Worm (Caenorhabditis elegans): ENCODE measurements around the gene Y113G7B.12.

Y113G7B.12 gene

ce11 chrV:20164059-20164892, 48.2 kb downstream of the Y113G7B.12 start, which contains the start of gene F19B2.5 (continued):
- no peak for TF ChIP-seq ztf-6 (GFP tag; IDR thresholded peaks at IDR 0.05)
- TF ChIP-seq sdz-38 (tag; optimal IDR thresholded peaks at IDR 0.05) = no peak
- peak; percentile 61 for TF ChIP-seq unc-62 (GFP tag; optimal IDR thresholded peaks at IDR 0.05)
- TF ChIP-seq ztf-28 (GFP tag; IDR thresholded peaks at IDR 0.05) = no peak
- peak; percentile 11 for TF ChIP-seq nhr-90 (tag; optimal IDR thresholded peaks at IDR 0.05)
- peak; percentile 83; the same call in 1 of the 2 replicates for TF ChIP-seq nfyb-1 (GFP tag; IDR thresholded peaks at IDR 0.05)
- no peak for TF ChIP-seq Y67H2A.10 (GFP tag; conservative IDR thresholded peaks at IDR 0.05)
- TF ChIP-seq Y53G8AR.9 (GFP tag; conservative IDR thresholded peaks at IDR 0.05) = no peak
- no peak for TF ChIP-seq cebp-1 (GFP tag; IDR thresholded peaks at IDR 0.05)
- TF ChIP-seq cebp-1 (tag; optimal IDR thresholded peaks at IDR 0.05) = peak; percentile 50
- TF ChIP-seq hmg-1.2 (GFP tag; IDR thresholded peaks at IDR 0.05) = no peak
- TF ChIP-seq hsf-1 (GFP tag; IDR thresholded peaks at IDR 0.05) = peak; percentile 97
- no peak for TF ChIP-seq madf-3 (GFP tag; IDR thresholded peaks at IDR 0.05)
- TF ChIP-seq B0261.1 (tag; optimal IDR thresholded peaks at IDR 0.05) = no peak
- peak; percentile 66 for TF ChIP-seq pha-4 (tag; optimal IDR thresholded peaks at IDR 0.05)
- TF ChIP-seq F22D6.2 (tag; optimal IDR thresholded peaks at IDR 0.05) = no peak
- TF ChIP-seq repo-1 (tag; optimal IDR thresholded peaks at IDR 0.05) = peak; percentile 0

DNA sequence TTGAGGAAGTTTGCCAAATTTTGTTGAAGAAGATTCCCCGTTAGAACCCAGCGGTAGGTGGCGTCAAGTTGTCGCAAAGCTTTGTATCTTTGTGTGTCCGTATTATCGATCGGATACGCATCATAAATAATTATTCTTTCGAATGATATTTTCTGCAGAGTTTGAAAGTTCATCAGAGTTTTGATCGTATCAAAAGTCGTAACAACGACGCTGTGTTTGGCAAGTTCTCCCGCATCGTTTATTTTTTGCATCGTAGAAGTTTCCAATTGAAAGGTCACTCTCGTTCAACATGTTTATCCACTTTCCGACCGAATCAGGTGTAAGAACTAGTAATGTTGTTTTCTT, 49.4 kb downstream of the Y113G7B.12 start:
- no peak for TF ChIP-seq somi-1 (GFP tag; optimal IDR thresholded peaks at IDR 0.05)
- TF ChIP-seq dox-1 (GFP tag; IDR thresholded peaks at IDR 0.05) = peak; percentile 42; the same call in 1 of the 2 replicates
- no peak for TF ChIP-seq snpc-3.4 (tag; optimal IDR thresholded peaks at IDR 0.05)
- TF ChIP-seq ets-4 (GFP tag; optimal IDR thresholded peaks at IDR 0.05) = no peak
- no peak for TF ChIP-seq snpc-1.1 (tag; optimal IDR thresholded peaks at IDR 0.05; ENCODE audit: insufficient read depth)
- no peak for TF ChIP-seq B0261.1 (tag; optimal IDR thresholded peaks at IDR 0.05)
- TF ChIP-seq egrh-3 (GFP tag; IDR thresholded peaks at IDR 0.05) = no peak
- TF ChIP-seq aptf-2 (GFP tag; conservative IDR thresholded peaks at IDR 0.05) = no peak
- TF ChIP-seq die-1 (tag; optimal IDR thresholded peaks at IDR 0.05) = no peak
- TF ChIP-seq sdz-38 (tag; optimal IDR thresholded peaks at IDR 0.05) = no peak
- no peak for TF ChIP-seq F22D6.2 (tag; optimal IDR thresholded peaks at IDR 0.05)
- no peak for TF ChIP-seq mes-4 (tag; optimal IDR thresholded peaks at IDR 0.05)
- TF ChIP-seq zfh-2 (GFP tag; conservative IDR thresholded peaks at IDR 0.05) = no peak
- peak; percentile 7; the same call in 1 of the 2 replicates for TF ChIP-seq Y56A3A.18 (GFP tag; IDR thresholded peaks at IDR 0.05)
- no peak for TF ChIP-seq atf-7 (tag; optimal IDR thresholded peaks at IDR 0.05)
- no peak for TF ChIP-seq ceh-58 (GFP tag; IDR thresholded peaks at IDR 0.05)
- no peak for TF ChIP-seq him-1 (tag; optimal IDR thresholded peaks at IDR 0.05)
- no peak for TF ChIP-seq rec-8 (tag; optimal IDR thresholded peaks at IDR 0.05)
- TF ChIP-seq hmg-20 (GFP tag; IDR thresholded peaks at IDR 0.05) = 0 out of 2 replicates have a peak, but pooled peaks have one; percentile 7
- TF ChIP-seq aptf-3 (GFP tag; IDR thresholded peaks at IDR 0.05) = no peak
- TF ChIP-seq sptf-2 (GFP tag; optimal IDR thresholded peaks at IDR 0.05) = no peak
- TF ChIP-seq C06A6.2 (GFP tag; conservative IDR thresholded peaks at IDR 0.05) = peak; percentile 41; the same call in 1 of the 2 replicates
- TF ChIP-seq attf-6 (GFP tag; IDR thresholded peaks at IDR 0.05) = no peak
- TF ChIP-seq ama-1 (optimal IDR thresholded peaks at IDR 0.05) = peak; percentile 76
- no peak for TF ChIP-seq ama-1 (GFP tag; optimal IDR thresholded peaks at IDR 0.05)
- TF ChIP-seq hsf-1 (GFP tag; IDR thresholded peaks at IDR 0.05) = no peak
- no peak for TF ChIP-seq attf-3 (GFP tag; conservative IDR thresholded peaks at IDR 0.05)
- TF ChIP-seq gei-17 (GFP tag; optimal IDR thresholded peaks at IDR 0.05) = no peak
- no peak for TF ChIP-seq snpc-4 (GFP tag; optimal IDR thresholded peaks at IDR 0.05)
- TF ChIP-seq snpc-4 (tag; optimal IDR thresholded peaks at IDR 0.05) = no peak
- TF ChIP-seq madf-6 (GFP tag; IDR thresholded peaks at IDR 0.05) = no peak
- TF ChIP-seq ztf-26 (tag; optimal IDR thresholded peaks at IDR 0.05) = no peak
- no peak for TF ChIP-seq chd-7 (tag; optimal IDR thresholded peaks at IDR 0.05)
- no peak for TF ChIP-seq hrde-1 (tag; optimal IDR thresholded peaks at IDR 0.05; ENCODE audit: borderline replicate concordance)
- no peak for TF ChIP-seq pha-4 (tag; optimal IDR thresholded peaks at IDR 0.05)
